Worm (Caenorhabditis elegans) whole organism, young adult: ENCODE data around the gene C27B7.5.
A peak's percentile ranks its signal among the peaks of the same experiment; 100 is the strongest.

Experiments used
- B0035.1 ChIP-seq: sonication (generic microtip); optimal IDR thresholded peaks from 2 replicates; lab custom pipeline; 2016; ENCODE audit warnings: missing genetic modification characterization, mild to moderate bottlenecking, missing compliant biosample characterization, missing genotype, missing genetic modification reagents
- B0336.3 ChIP-seq: fragments of 200-800 bp; sonication (Bioruptor generic); IDR thresholded peaks from 2 replicates; pipeline ENCODE4 v1.3.6; 2022; ENCODE audit warnings: missing genetic modification characterization, missing compliant biosample characterization
- C17E4.6 ChIP-seq: fragments of 200-800 bp; sonication (Bioruptor generic); IDR thresholded peaks from 2 replicates; pipeline ENCODE4 v1.3.6; 2022; ENCODE audit warnings: missing genetic modification reagents, missing genetic modification characterization, missing compliant biosample characterization
- D2030.7 ChIP-seq: fragments of 200-800 bp; sonication (Bioruptor generic); IDR thresholded peaks from 2 replicates; pipeline ENCODE4 v1.3.6; 2022; ENCODE audit warnings: missing genetic modification reagents, missing genetic modification characterization, missing compliant biosample characterization
- F23B12.7 ChIP-seq: sonication (generic microtip); optimal IDR thresholded peaks from 2 replicates; lab custom pipeline; 2017; ENCODE audit warnings: missing genetic modification characterization, mild to moderate bottlenecking, missing compliant biosample characterization, antibody characterized with exemption, moderate library complexity; ENCODE audit not compliant: insufficient read depth
- F57C9.4 ChIP-seq: sonication (generic microtip); optimal IDR thresholded peaks from 2 replicates; lab custom pipeline; 2017; ENCODE audit warnings: mild to moderate bottlenecking, missing genetic modification characterization, missing compliant biosample characterization
- K12H6.12 ChIP-seq: fragments of 200-800 bp; sonication (Bioruptor generic); optimal IDR thresholded peaks from 2 replicates; lab custom pipeline; 2018; ENCODE audit warnings: mild to moderate bottlenecking, missing genetic modification characterization, missing compliant biosample characterization
- T26A5.8 ChIP-seq: sonication (generic microtip); optimal IDR thresholded peaks from 2 replicates; lab custom pipeline; 2016; ENCODE audit warnings: missing genetic modification characterization, missing compliant biosample characterization
- Y79H2A.3 ChIP-seq: fragments of 200-800 bp; sonication (Bioruptor generic); conservative IDR thresholded peaks from 2 replicates; pipeline ENCODE4 v1.3.6; 2022; ENCODE audit warnings: missing genetic modification reagents, missing genetic modification characterization, missing compliant biosample characterization
- attf-3 ChIP-seq: fragments of 200-800 bp; sonication (Bioruptor generic); conservative IDR thresholded peaks from 2 replicates; pipeline ENCODE4 v1.3.6; 2022; ENCODE audit warnings: missing genetic modification reagents, missing genetic modification characterization, missing compliant biosample characterization
- cebp-1 ChIP-seq, 2 experiments: fragments of 200-800 bp in 1 of 2; sonication (Bioruptor generic) in 1 of 2; sonication (generic microtip) in 1 of 2; IDR thresholded peaks in 1 of 2; optimal IDR thresholded peaks in 1 of 2; 2 replicates each; pipeline versions ENCODE4 v1.3.6 to Lab custom; 2017 to 2022; ENCODE audit warnings: missing compliant biosample characterization in 2 of 2, missing genetic modification characterization in 2 of 2, mild to moderate bottlenecking in 1 of 2, missing genetic modification reagents in 1 of 2, moderate library complexity in 1 of 2
- cebp-2 ChIP-seq: fragments of 200-800 bp; sonication (Bioruptor generic); IDR thresholded peaks from 2 replicates; pipeline ENCODE4 v1.3.6; 2022; ENCODE audit warnings: missing genetic modification characterization, missing compliant biosample characterization
- ceh-27 ChIP-seq: fragments of 200-800 bp; sonication (Bioruptor generic); optimal IDR thresholded peaks from 2 replicates; lab custom pipeline; 2018; ENCODE audit warnings: mild to moderate bottlenecking, missing genetic modification characterization, moderate library complexity, missing compliant biosample characterization
- ceh-58 ChIP-seq: fragments of 200-800 bp; sonication (Bioruptor generic); IDR thresholded peaks from 2 replicates; pipeline ENCODE4 v1.3.6; 2022; ENCODE audit warnings: missing genetic modification characterization, missing compliant biosample characterization
- chd-7 ChIP-seq: sonication (generic microtip); optimal IDR thresholded peaks from 2 replicates; lab custom pipeline; 2016; ENCODE audit warnings: mild to moderate bottlenecking, missing genetic modification characterization, moderate library complexity, missing compliant biosample characterization
- efl-1 ChIP-seq: fragments of 150-350 bp; optimal IDR thresholded peaks from 2 replicates; lab custom pipeline; 2014; ENCODE audit warnings: missing biosample characterization, missing genetic modification reagents, missing genetic modification characterization
- egl-18 ChIP-seq: fragments of 200-800 bp; sonication (Bioruptor generic); IDR thresholded peaks from 2 replicates; pipeline ENCODE4 v1.3.6; 2022; ENCODE audit warnings: missing genetic modification reagents, missing genetic modification characterization, missing compliant biosample characterization
- egrh-3 ChIP-seq: fragments of 200-800 bp; sonication (Bioruptor generic); IDR thresholded peaks from 2 replicates; pipeline ENCODE4 v1.3.6; 2022; ENCODE audit warnings: missing genetic modification reagents, missing genetic modification characterization, missing compliant biosample characterization
- hlh-12 ChIP-seq: sonication (generic microtip); optimal IDR thresholded peaks from 2 replicates; lab custom pipeline; 2016; ENCODE audit warnings: missing genetic modification characterization, missing compliant biosample characterization
- hmg-20 ChIP-seq: fragments of 200-800 bp; sonication (Bioruptor generic); IDR thresholded peaks from 2 replicates; pipeline ENCODE4 v1.3.6; 2022; ENCODE audit warnings: missing genetic modification reagents, missing genetic modification characterization, missing compliant biosample characterization
- lin-35 ChIP-seq, 3 experiments: fragments of 150-350 bp in 2 of 3; sonication (generic microtip) in 1 of 3; optimal IDR thresholded peaks; 2 replicates each; lab custom pipeline; 2014 to 2018; ENCODE audit warnings: missing biosample characterization in 3 of 3, missing genetic modification characterization in 3 of 3, missing genetic modification reagents in 3 of 3
- lir-1 ChIP-seq: fragments of 200-800 bp; sonication (Bioruptor generic); conservative IDR thresholded peaks from 2 replicates; pipeline ENCODE4 v1.3.6; 2022; ENCODE audit warnings: missing genetic modification reagents, missing genetic modification characterization, missing compliant biosample characterization
- lsl-1 ChIP-seq: fragments of 200-800 bp; sonication (Bioruptor generic); optimal IDR thresholded peaks from 2 replicates; lab custom pipeline; 2018; ENCODE audit warnings: mild to moderate bottlenecking, missing genetic modification characterization, moderate library complexity, missing compliant biosample characterization
- madf-10 ChIP-seq: sonication (generic microtip); optimal IDR thresholded peaks from 2 replicates; lab custom pipeline; 2016; ENCODE audit warnings: mild to moderate bottlenecking, missing genetic modification characterization, missing compliant biosample characterization
- madf-3 ChIP-seq: fragments of 200-800 bp; sonication (Bioruptor generic); IDR thresholded peaks from 2 replicates; pipeline ENCODE4 v1.3.6; 2022; ENCODE audit warnings: missing genetic modification reagents, missing genetic modification characterization, missing compliant biosample characterization
- madf-8 ChIP-seq: fragments of 200-800 bp; sonication (Bioruptor generic); conservative IDR thresholded peaks from 2 replicates; pipeline ENCODE4 v1.3.6; 2022; ENCODE audit warnings: missing genetic modification reagents, missing genetic modification characterization, missing compliant biosample characterization
- mel-28 ChIP-seq: sonication (generic microtip); optimal IDR thresholded peaks from 2 replicates; lab custom pipeline; 2016; ENCODE audit warnings: borderline replicate concordance, mild to moderate bottlenecking, missing genetic modification characterization, missing compliant biosample characterization
- mes-4 ChIP-seq: sonication (generic microtip); optimal IDR thresholded peaks from 2 replicates; lab custom pipeline; 2016; ENCODE audit warnings: missing genotype, missing genetic modification characterization, missing compliant biosample characterization
- nfya-1 ChIP-seq: sonication (generic microtip); optimal IDR thresholded peaks from 2 replicates; lab custom pipeline; 2017; ENCODE audit warnings: antibody characterized with exemption, missing compliant biosample characterization, missing genetic modification characterization, borderline replicate concordance; ENCODE audit not compliant: insufficient read depth
- nhr-27 ChIP-seq: fragments of 200-800 bp; sonication (Bioruptor generic); optimal IDR thresholded peaks from 2 replicates; lab custom pipeline; 2018; ENCODE audit warnings: mild to moderate bottlenecking, missing genetic modification characterization, moderate library complexity, missing compliant biosample characterization
- sdz-38 ChIP-seq: sonication (generic microtip); optimal IDR thresholded peaks from 2 replicates; lab custom pipeline; 2016; ENCODE audit warnings: missing genotype, missing genetic modification characterization, missing compliant biosample characterization
- snpc-3.4 ChIP-seq: sonication (generic microtip); optimal IDR thresholded peaks from 2 replicates; lab custom pipeline; 2017; ENCODE audit warnings: missing genetic modification characterization, mild to moderate bottlenecking, missing compliant biosample characterization, antibody characterized with exemption, moderate library complexity, missing genotype, missing genetic modification reagents
- snpc-4 ChIP-seq, 5 experiments: fragments of 150-350 bp in 1 of 5; sonication (generic microtip) in 4 of 5; optimal IDR thresholded peaks; 2 replicates each; lab custom pipeline; 2014 to 2018; ENCODE audit warnings: missing genetic modification characterization in 5 of 5, missing biosample characterization in 3 of 5, antibody characterized with exemption in 2 of 5, mild to moderate bottlenecking in 2 of 5, missing compliant biosample characterization in 2 of 5, missing genotype in 2 of 5, moderate library complexity in 2 of 5, missing genetic modification reagents in 1 of 5
- somi-1 ChIP-seq: fragments of 200-800 bp; sonication (Bioruptor generic); optimal IDR thresholded peaks from 2 replicates; lab custom pipeline; 2018; ENCODE audit warnings: mild to moderate bottlenecking, missing genetic modification characterization, missing compliant biosample characterization
- tbx-9 ChIP-seq: sonication (generic microtip); optimal IDR thresholded peaks from 2 replicates; lab custom pipeline; 2016; ENCODE audit warnings: borderline replicate concordance, missing genetic modification characterization, inconsistent platforms, missing compliant biosample characterization
- tlf-1 ChIP-seq: fragments of 200-800 bp; sonication (Bioruptor generic); optimal IDR thresholded peaks from 2 replicates; lab custom pipeline; 2018; ENCODE audit warnings: mild to moderate bottlenecking, missing genetic modification characterization, missing compliant biosample characterization
- xnd-1 ChIP-seq: sonication (generic microtip); optimal IDR thresholded peaks from 2 replicates; lab custom pipeline; 2016; ENCODE audit warnings: missing genotype, missing genetic modification reagents, missing genetic modification characterization, missing compliant biosample characterization
- zfh-2 ChIP-seq: fragments of 200-800 bp; sonication (Bioruptor generic); conservative IDR thresholded peaks from 2 replicates; pipeline ENCODE4 v1.3.6; 2022; ENCODE audit warnings: missing genetic modification reagents, missing genetic modification characterization, missing compliant biosample characterization
- ztf-22 ChIP-seq: fragments of 200-800 bp; sonication (Bioruptor generic); optimal IDR thresholded peaks from 2 replicates; lab custom pipeline; 2018; ENCODE audit warnings: mild to moderate bottlenecking, missing genetic modification characterization, moderate library complexity, missing compliant biosample characterization

C27B7.5 gene

ce11 chrIV:8873847-8874246 is 27.6 kb upstream of the C27B7.5 start, which contains the start of gene hdl-2 (continued):
- TF ChIP-seq mel-28 (tag; lab: Kevin White, UChicago) = no peak
- TF ChIP-seq nhr-27 (tag; lab: Kevin White, UChicago) = no peak
- no peak for TF ChIP-seq tbx-9 (tag; lab: Kevin White, UChicago)
- TF ChIP-seq egl-18 (GFP tag; lab: Robert Waterston, UW) = no peak
- TF ChIP-seq, all 124 proteins: peak for 0

ce11 chrIV:8879810-8880209 is 21.6 kb upstream of the C27B7.5 start, which contains the start of gene npax-4:
npax-4 (minus strand) TSS chrIV:8879910.
- no peak for TF ChIP-seq lir-1 (GFP tag; lab: Robert Waterston, UW)

DNA sequence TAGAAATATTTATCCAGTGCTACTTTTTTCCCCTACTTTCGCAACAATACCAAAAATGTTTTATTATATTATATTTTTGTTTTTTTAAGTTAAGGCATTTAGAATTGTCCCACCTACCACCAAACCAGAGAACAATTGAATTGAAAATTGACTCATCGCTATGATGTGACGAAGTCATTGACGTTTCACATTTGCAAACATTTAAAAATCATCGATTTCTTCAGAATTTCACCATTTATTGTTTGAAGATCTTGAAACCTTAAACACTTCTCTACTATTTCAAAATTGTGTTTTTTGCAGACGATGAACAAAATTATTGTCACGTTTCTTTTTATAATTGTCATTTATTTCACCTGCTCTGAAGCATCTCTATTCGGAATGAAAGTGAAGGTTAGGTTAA is 20.3 kb upstream of the C27B7.5 start, which contains the start of gene C09G9.8:
C09G9.8 (plus strand) TSS at position 301 of the 400 bp plus-strand sequence.
- TF ChIP-seq attf-3 (GFP tag; lab: Robert Waterston, UW) (no peak), ceh-27 (GFP tag; lab: Kevin White, UChicago) (no peak), F23B12.7 (no peak), snpc-3.4 (tag; lab: Kevin White, UChicago) (no peak), B0035.1 (no peak), madf-8 (GFP tag; lab: Robert Waterston, UW) (no peak), sdz-38 (tag; lab: Kevin White, UChicago) (no peak), ceh-58 (GFP tag; lab: Robert Waterston, UW) (no peak), madf-3 (no peak), C17E4.6 (no peak), B0336.3 (GFP tag; lab: Robert Waterston, UW) (no peak), T26A5.8 (no peak), Y79H2A.3 (no peak), K12H6.12 (no peak)

ce11 chrIV:8886228-8886627 is 15.2 kb upstream of the C27B7.5 start, which contains the start of gene C09G9.5:
C09G9.5 (plus strand) TSS chrIV:8886528.
- TF ChIP-seq zfh-2 (GFP tag; lab: Robert Waterston, UW) = no peak
- no peak for TF ChIP-seq mes-4
- no peak for TF ChIP-seq nhr-27 (tag; lab: Kevin White, UChicago)
- TF ChIP-seq nfya-1 = no peak
- no peak for TF ChIP-seq F57C9.4 (tag; lab: Kevin White, UChicago)
- TF ChIP-seq egrh-3 (GFP tag; lab: Robert Waterston, UW) = no peak
- no peak for TF ChIP-seq lsl-1 (GFP tag; lab: Kevin White, UChicago)
- TF ChIP-seq Y79H2A.3 = no peak
- TF ChIP-seq hmg-20 = no peak

DNA sequence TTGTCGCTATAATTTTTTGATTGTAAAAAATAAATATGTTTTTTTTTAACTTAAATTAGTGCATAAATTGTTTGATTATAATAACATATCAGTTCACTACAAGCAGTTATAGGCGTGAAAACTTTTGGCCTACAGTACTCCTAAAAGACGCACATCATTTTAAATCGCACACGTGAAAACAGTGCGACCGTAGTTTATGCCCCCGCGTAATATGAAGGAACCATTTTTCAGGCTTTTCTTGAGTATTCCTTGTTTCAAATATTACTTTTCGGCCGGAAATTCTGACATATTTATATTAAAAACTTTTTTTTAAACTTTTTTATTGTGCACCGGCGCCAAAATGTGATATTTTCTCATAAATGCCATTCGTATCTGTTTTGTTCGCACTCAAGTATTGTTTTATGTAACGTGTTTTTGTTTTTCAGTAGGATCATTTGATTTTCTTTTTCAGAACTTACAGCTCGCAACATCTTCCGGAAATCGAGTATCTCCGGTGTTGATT is 12.9 kb upstream of the C27B7.5 start, which contains the start of gene oma-1:
oma-1 (plus strand) TSS at position 452 of the 502 bp plus-strand sequence.
- TF ChIP-seq cebp-2 (GFP tag; lab: Robert Waterston, UW) (no peak), tlf-1 (GFP tag; lab: Kevin White, UChicago) (peak; percentile 78), chd-7 (tag; lab: Kevin White, UChicago) (no peak), hlh-12 (no peak), lir-1 (GFP tag; lab: Robert Waterston, UW) (no peak), xnd-1 (peak; percentile 95), cebp-1 (GFP tag; IDR thresholded peaks at IDR 0.05; lab: Robert Waterston, UW) (no peak), cebp-1 (tag; optimal IDR thresholded peaks at IDR 0.05; lab: Kevin White, UChicago) (no peak), lsl-1 (GFP tag; lab: Kevin White, UChicago) (peak; percentile 99), madf-8 (GFP tag; lab: Robert Waterston, UW) (peak; percentile 98), C17E4.6 (0 out of 2 replicates have a peak, but pooled peaks have one; percentile 14), hmg-20 (no peak), somi-1 (no peak), lin-35 (GFP tag; optimal IDR thresholded peaks at IDR 0.05; lab: Kevin White, UChicago) (peak in 1 of 3 experiments; percentile 64), efl-1 (GFP tag; lab: Kevin White, UChicago) (peak; percentile 95), attf-3 (GFP tag; lab: Robert Waterston, UW) (peak; percentile 56; the same call in 1 of the 2 replicates), snpc-4 (GFP tag; optimal IDR thresholded peaks at IDR 0.05; lab: Kevin White, UChicago) (no peak), snpc-4 (tag; optimal IDR thresholded peaks at IDR 0.05; lab: Kevin White, UChicago) (peak in 2 of 4 experiments; percentile 10 to 36), D2030.7 (GFP tag; lab: Robert Waterston, UW) (peak; percentile 88), madf-10 (tag; lab: Kevin White, UChicago) (no peak), snpc-3.4 (tag; lab: Kevin White, UChicago) (peak; percentile 82), ztf-22 (no peak)
